Worm (Caenorhabditis elegans) whole organism, L4 larva: Measurements from ENCODE around the gene F35H8.2.

Source experiments
- attf-4 ChIP-seq: sonication (generic microtip); optimal IDR thresholded peaks from 3 replicates; lab custom pipeline; 2017; ENCODE audit warnings: missing biosample characterization, missing genetic modification characterization
- pha-4 ChIP-seq, 2 experiments: fragments of 150-350 bp in 1 of 2; fragments of 200-800 bp in 1 of 2; sonication (Bioruptor generic) in 1 of 2; IDR thresholded peaks in 1 of 2; optimal IDR thresholded peaks in 1 of 2; 2 replicates each; pipeline versions ENCODE4 v1.3.6 to Lab custom; 2014 to 2022; ENCODE audit warnings: missing genetic modification characterization in 2 of 2, missing genetic modification reagents in 2 of 2, missing biosample characterization in 1 of 2, missing compliant biosample characterization in 1 of 2

DNA sequence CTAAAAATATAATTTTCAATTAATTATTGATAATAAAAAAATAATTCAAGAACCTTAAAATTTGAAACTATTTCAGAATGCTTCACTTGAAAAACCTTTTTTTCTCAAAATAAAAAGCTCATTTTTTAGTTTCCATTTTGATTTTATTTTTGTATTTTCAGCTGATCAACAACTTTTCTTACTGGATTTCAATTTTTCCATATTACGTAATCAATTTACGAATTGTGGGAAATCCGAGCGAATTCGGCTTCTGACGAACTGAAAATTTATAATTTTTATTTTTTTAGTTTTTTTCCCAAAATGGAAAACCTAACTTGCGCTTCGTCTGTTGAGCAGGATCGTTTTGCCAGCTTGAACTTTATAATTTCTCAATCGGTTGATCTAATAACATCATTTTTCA is 17.9 kb upstream of the F35H8.2 start, which contains the start of gene sra-8:
- TF ChIP-seq attf-4 (tag; lab: Kevin White, UChicago) (no peak), pha-4 (GFP tag; IDR thresholded peaks at IDR 0.05; lab: Robert Waterston, UW) (no peak), pha-4 (tag; optimal IDR thresholded peaks at IDR 0.05; lab: Kevin White, UChicago) (no peak)
